Worm (Caenorhabditis elegans) whole organism, L1 larva: Measurements from ENCODE around the gene kdp-1.

Source experiments
- efl-3 ChIP-seq: fragments of 200-800 bp; sonication (Bioruptor generic); optimal IDR thresholded peaks from 2 replicates; lab custom pipeline; 2018; ENCODE audit warnings: mild to moderate bottlenecking, missing genetic modification characterization, missing compliant biosample characterization
- nhr-47 ChIP-seq: sonication (generic microtip); optimal IDR thresholded peaks from 2 replicates; lab custom pipeline; 2016; ENCODE audit warnings: mild to moderate bottlenecking, missing genetic modification characterization, moderate library complexity, missing compliant biosample characterization
- nhr-90 ChIP-seq: sonication (generic microtip); optimal IDR thresholded peaks from 2 replicates; lab custom pipeline; 2016; ENCODE audit warnings: mild to moderate bottlenecking, missing genetic modification characterization, missing compliant biosample characterization; ENCODE audit not compliant: poor library complexity
- pqm-1 ChIP-seq: sonication (generic microtip); optimal IDR thresholded peaks from 3 replicates; lab custom pipeline; 2017; ENCODE audit warnings: missing biosample characterization, missing genetic modification characterization
- sup-37 ChIP-seq: fragments of 200-800 bp; sonication (Bioruptor generic); optimal IDR thresholded peaks from 2 replicates; lab custom pipeline; 2018; ENCODE audit warnings: mild to moderate bottlenecking, missing genetic modification characterization, missing compliant biosample characterization
- unc-130 ChIP-seq: fragments of 150-350 bp; optimal IDR thresholded peaks from 2 replicates; lab custom pipeline; 2017; ENCODE audit warnings: missing biosample characterization, missing genetic modification characterization, inconsistent platforms

DNA sequence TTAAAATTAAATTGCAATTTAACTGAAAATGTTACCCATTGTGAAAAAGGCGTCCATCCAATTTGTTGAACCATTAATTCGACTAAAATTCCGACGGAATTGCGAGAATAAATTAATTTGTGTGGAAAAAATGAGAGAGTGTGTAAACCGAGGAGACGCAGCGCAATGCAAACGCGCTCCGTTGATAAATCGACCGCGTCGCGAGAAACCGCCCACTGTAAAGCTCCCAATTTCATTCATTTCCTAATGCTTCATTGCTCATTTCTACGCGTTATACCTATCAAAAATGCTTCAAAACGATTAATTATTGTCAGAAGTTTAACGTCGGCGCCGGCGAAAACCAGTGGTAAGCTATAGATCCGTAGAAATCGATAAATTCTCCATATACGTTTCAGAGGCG lies 2.2 kb upstream of the kdp-1 start, which contains the start of the genes Y67H2A.2 and micu-1:
- TF ChIP-seq pqm-1 (no peak), efl-3 (GFP tag; lab: Kevin White, UChicago) (no peak), nhr-90 (tag; lab: Kevin White, UChicago) (peak; percentile 72), sup-37 (GFP tag; lab: Kevin White, UChicago) (no peak), nhr-47 (tag; lab: Kevin White, UChicago) (peak; percentile 92), unc-130 (tag; lab: Kevin White, UChicago) (peak; percentile 42)
